Worm (Caenorhabditis elegans): Measurements from ENCODE around the gene Y51B9A.14.

The Y51B9A.14 gene

DNA sequence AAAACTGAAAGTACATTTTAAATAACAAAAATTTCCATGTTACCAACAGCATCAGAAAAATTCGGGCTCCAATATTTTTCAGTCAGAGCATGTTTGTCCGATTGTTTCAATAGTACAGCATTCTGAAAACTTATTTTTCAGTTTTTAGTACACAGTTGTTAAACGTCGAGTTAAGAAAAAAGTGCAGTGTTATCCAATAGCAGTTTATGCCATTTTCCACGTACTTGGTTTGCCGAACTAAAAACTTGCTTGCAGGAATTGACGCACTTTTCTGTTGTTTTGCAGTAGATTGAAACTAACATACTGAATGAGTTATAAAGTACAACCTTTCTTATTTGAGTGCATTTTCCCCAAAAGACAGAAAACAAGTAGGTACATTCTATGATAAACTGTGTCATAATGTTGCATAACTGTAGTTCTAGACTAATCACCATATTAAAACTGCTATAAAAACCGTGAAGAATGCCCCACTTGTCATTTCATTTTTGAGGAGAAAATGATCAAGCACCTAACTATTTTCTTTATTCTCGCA lies at the start of gene Y51B9A.14, which contains the start of gene Y51B9A.8:
Gene Y51B9A.14 (minus strand): TSS at position 101 of the 532 bp plus-strand sequence.
Gene Y51B9A.8 (plus strand): TSS at position 482 of the 532 bp plus-strand sequence.
- TF ChIP-seq hmbx-1 (tag; optimal IDR thresholded peaks at IDR 0.05) (no peak), tbx-37 (GFP tag; conservative IDR thresholded peaks at IDR 0.05) (no peak), F13C5.2 (tag; optimal IDR thresholded peaks at IDR 0.05) (no peak), tbx-11 (GFP tag; IDR thresholded peaks at IDR 0.05) (no peak), ceh-13 (GFP tag; optimal IDR thresholded peaks at IDR 0.05) (no peak), ceh-36 (tag; optimal IDR thresholded peaks at IDR 0.05) (no peak)

DNA sequence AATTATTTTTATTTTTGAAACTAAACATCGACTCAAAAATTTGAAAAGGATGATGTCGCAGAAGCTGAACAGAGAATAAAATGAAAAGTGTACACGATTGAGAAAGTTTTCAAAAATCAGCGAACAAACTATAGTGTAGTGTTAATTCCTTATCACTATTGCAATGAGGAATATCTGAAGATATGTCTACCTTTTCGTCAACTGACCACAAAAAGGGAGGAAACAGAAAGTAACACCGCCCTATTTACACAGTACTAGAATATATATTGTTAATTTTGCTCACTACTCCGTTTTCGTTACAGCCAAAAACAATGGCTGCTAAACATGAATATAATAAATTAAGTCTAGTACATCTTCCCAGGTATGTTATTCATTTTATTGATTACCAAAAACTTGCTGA lies 49.7 kb upstream of the Y51B9A.14 start, which contains the start of gene chil-18:
Gene chil-18 (plus strand): TSS at position 301 of the 400 bp plus-strand sequence.
- no peak for TF ChIP-seq hmbx-1 (tag; optimal IDR thresholded peaks at IDR 0.05)
- no peak for TF ChIP-seq F13C5.2 (tag; optimal IDR thresholded peaks at IDR 0.05)
- no peak for TF ChIP-seq ets-7 (tag; optimal IDR thresholded peaks at IDR 0.05)
- no peak for TF ChIP-seq B0310.2 (tag; optimal IDR thresholded peaks at IDR 0.05)
- no peak for TF ChIP-seq aly-1 (tag; optimal IDR thresholded peaks at IDR 0.05)
- no peak for TF ChIP-seq sea-1 (GFP tag; conservative IDR thresholded peaks at IDR 0.05)
- no peak for TF ChIP-seq tbx-37 (GFP tag; conservative IDR thresholded peaks at IDR 0.05)
- TF ChIP-seq scrt-1 (GFP tag; IDR thresholded peaks at IDR 0.05) = no peak
- TF ChIP-seq tbx-11 (GFP tag; IDR thresholded peaks at IDR 0.05) = no peak
- no peak for TF ChIP-seq pes-1 (GFP tag; IDR thresholded peaks at IDR 0.05)
- no peak for TF ChIP-seq ceh-13 (GFP tag; optimal IDR thresholded peaks at IDR 0.05)
- TF ChIP-seq flt-1 (GFP tag; IDR thresholded peaks at IDR 0.05) = no peak
- no peak for TF ChIP-seq ama-1 (optimal IDR thresholded peaks at IDR 0.05)
- TF ChIP-seq hnd-1 (tag; optimal IDR thresholded peaks at IDR 0.05) = no peak
- no peak for TF ChIP-seq hmg-4 (GFP tag; optimal IDR thresholded peaks at IDR 0.05)
- no peak for TF ChIP-seq tra-4 (tag; optimal IDR thresholded peaks at IDR 0.05)
- no peak for TF ChIP-seq ceh-36 (tag; optimal IDR thresholded peaks at IDR 0.05)

DNA sequence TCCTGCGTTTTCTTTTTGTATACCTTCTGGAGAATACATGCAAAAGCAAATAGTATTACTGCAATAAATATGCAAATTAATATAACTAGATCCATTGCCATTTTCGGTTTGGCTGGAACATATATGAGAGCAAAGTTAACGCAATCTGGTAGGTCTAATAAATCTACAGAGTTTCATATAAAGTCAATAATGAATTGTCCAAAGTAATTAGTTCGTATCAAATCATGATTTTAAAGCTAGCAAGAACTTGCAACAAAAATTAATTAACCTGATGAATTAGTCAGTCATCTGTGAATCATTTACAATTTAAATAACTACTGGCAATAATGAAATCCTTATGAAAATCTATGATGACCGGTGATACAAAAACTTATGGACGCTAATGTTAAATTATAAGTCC lies 47.1 kb upstream of the Y51B9A.14 start, which contains the start of gene R09D1.13:
Gene R09D1.13 (minus strand): TSS at position 101 of the 400 bp plus-strand sequence.
- TF ChIP-seq flt-1 (GFP tag; IDR thresholded peaks at IDR 0.05) = no peak
- no peak for TF ChIP-seq hmg-4 (GFP tag; optimal IDR thresholded peaks at IDR 0.05)
- no peak for TF ChIP-seq tbx-11 (GFP tag; IDR thresholded peaks at IDR 0.05)
- no peak for TF ChIP-seq F13C5.2 (tag; optimal IDR thresholded peaks at IDR 0.05)
- no peak for TF ChIP-seq ama-1 (optimal IDR thresholded peaks at IDR 0.05)
- TF ChIP-seq pes-1 (GFP tag; IDR thresholded peaks at IDR 0.05) = no peak
- no peak for TF ChIP-seq aly-1 (tag; optimal IDR thresholded peaks at IDR 0.05)
- no peak for TF ChIP-seq hmbx-1 (tag; optimal IDR thresholded peaks at IDR 0.05)
- TF ChIP-seq hnd-1 (tag; optimal IDR thresholded peaks at IDR 0.05) = no peak
- no peak for TF ChIP-seq ceh-36 (tag; optimal IDR thresholded peaks at IDR 0.05)
- no peak for TF ChIP-seq sea-1 (GFP tag; conservative IDR thresholded peaks at IDR 0.05)
- TF ChIP-seq ets-7 (tag; optimal IDR thresholded peaks at IDR 0.05) = no peak
- TF ChIP-seq B0310.2 (tag; optimal IDR thresholded peaks at IDR 0.05) = no peak

DNA sequence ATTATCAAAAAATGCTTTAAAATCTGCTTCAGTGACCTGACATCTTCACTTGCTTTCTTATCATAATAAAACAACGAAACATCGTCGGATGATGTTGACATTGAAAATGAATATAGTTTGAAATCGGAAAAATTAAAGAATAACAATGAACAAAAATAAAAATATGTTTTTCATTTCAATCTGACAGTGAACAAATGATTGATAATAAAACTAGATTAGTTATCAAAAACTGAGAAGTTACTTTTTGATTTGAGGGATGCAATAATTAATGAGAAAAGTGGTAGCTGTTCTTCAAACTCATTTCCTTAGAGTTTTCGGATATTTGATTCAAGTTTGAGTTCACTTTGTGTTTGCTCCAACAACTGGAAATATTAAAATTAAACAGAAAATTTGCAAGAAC lies 45.3 kb upstream of the Y51B9A.14 start, which contains the start of gene chil-15:
Gene chil-15 (minus strand): TSS at position 101 of the 400 bp plus-strand sequence.
- TF ChIP-seq tbx-37 (GFP tag; conservative IDR thresholded peaks at IDR 0.05) (no peak), aly-1 (tag; optimal IDR thresholded peaks at IDR 0.05) (no peak), F13C5.2 (tag; optimal IDR thresholded peaks at IDR 0.05) (no peak), ceh-36 (tag; optimal IDR thresholded peaks at IDR 0.05) (no peak), hmbx-1 (tag; optimal IDR thresholded peaks at IDR 0.05) (no peak), flt-1 (GFP tag; IDR thresholded peaks at IDR 0.05) (no peak), scrt-1 (GFP tag; IDR thresholded peaks at IDR 0.05) (no peak), ceh-13 (GFP tag; optimal IDR thresholded peaks at IDR 0.05) (no peak), ama-1 (optimal IDR thresholded peaks at IDR 0.05) (no peak), B0310.2 (tag; optimal IDR thresholded peaks at IDR 0.05) (no peak)

DNA sequence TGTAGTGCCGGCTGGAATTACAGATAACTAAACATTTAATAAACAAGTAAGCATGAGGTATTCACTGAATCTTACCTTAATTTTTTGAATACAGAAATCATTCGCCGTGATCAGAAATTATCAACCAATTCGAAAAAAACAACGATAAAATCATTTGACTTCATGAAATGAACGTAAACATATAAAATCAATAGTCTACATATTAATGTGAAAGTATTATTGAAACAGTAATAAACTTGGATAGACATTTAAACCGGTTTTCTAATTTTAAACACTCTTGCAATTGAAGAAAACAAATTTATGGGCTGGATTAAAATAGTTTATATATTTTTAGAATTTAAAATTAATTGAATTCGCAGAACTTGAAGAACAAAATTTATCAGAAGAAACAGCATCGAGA lies 43.6 kb upstream of the Y51B9A.14 start, which contains the start of gene chil-16:
Gene chil-16 (minus strand): TSS at position 101 of the 400 bp plus-strand sequence.
- TF ChIP-seq tbx-11 (GFP tag; IDR thresholded peaks at IDR 0.05) = no peak
- TF ChIP-seq tbx-37 (GFP tag; conservative IDR thresholded peaks at IDR 0.05) = no peak
- TF ChIP-seq sea-1 (GFP tag; conservative IDR thresholded peaks at IDR 0.05) = no peak
- TF ChIP-seq ceh-36 (tag; optimal IDR thresholded peaks at IDR 0.05) = no peak
- no peak for TF ChIP-seq ama-1 (optimal IDR thresholded peaks at IDR 0.05)
- TF ChIP-seq flt-1 (GFP tag; IDR thresholded peaks at IDR 0.05) = no peak
- TF ChIP-seq scrt-1 (GFP tag; IDR thresholded peaks at IDR 0.05) = no peak
- no peak for TF ChIP-seq ets-7 (tag; optimal IDR thresholded peaks at IDR 0.05)
- no peak for TF ChIP-seq hnd-1 (tag; optimal IDR thresholded peaks at IDR 0.05)
- no peak for TF ChIP-seq ceh-13 (GFP tag; optimal IDR thresholded peaks at IDR 0.05)
- no peak for TF ChIP-seq pes-1 (GFP tag; IDR thresholded peaks at IDR 0.05)
- TF ChIP-seq B0310.2 (tag; optimal IDR thresholded peaks at IDR 0.05) = no peak

DNA sequence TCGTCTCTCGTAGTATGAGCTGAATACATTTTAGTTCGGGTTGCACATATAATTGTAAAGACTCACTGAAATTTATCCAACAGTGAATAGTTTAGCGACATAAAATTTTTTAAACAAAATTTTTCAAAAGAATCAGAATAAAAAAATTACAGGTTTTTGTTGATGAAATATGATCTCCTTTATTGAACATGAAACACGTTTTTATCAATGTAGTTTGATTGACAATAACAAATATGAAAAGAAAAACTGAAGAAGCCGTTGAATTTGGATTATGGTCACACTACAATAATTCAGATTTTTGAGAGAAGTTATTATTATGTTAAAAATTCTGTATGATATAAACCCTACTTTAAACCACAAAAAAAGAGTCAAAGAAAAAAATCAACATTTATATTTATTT lies 41.8 kb upstream of the Y51B9A.14 start, which contains the start of gene chil-17:
Gene chil-17 (minus strand): TSS at position 101 of the 400 bp plus-strand sequence.
- no peak for TF ChIP-seq hmg-4 (GFP tag; optimal IDR thresholded peaks at IDR 0.05)
- TF ChIP-seq F13C5.2 (tag; optimal IDR thresholded peaks at IDR 0.05) = no peak
- no peak for TF ChIP-seq hmbx-1 (tag; optimal IDR thresholded peaks at IDR 0.05)
- no peak for TF ChIP-seq flt-1 (GFP tag; IDR thresholded peaks at IDR 0.05)
- TF ChIP-seq ama-1 (optimal IDR thresholded peaks at IDR 0.05) = no peak
- TF ChIP-seq ceh-13 (GFP tag; optimal IDR thresholded peaks at IDR 0.05) = no peak
- no peak for TF ChIP-seq tbx-11 (GFP tag; IDR thresholded peaks at IDR 0.05)
- no peak for TF ChIP-seq aly-1 (tag; optimal IDR thresholded peaks at IDR 0.05)
- TF ChIP-seq scrt-1 (GFP tag; IDR thresholded peaks at IDR 0.05) = no peak
- no peak for TF ChIP-seq pes-1 (GFP tag; IDR thresholded peaks at IDR 0.05)
- TF ChIP-seq sea-1 (GFP tag; conservative IDR thresholded peaks at IDR 0.05) = no peak
- TF ChIP-seq B0310.2 (tag; optimal IDR thresholded peaks at IDR 0.05) = no peak
- TF ChIP-seq tra-4 (tag; optimal IDR thresholded peaks at IDR 0.05) = no peak
- TF ChIP-seq ets-7 (tag; optimal IDR thresholded peaks at IDR 0.05) = no peak
- TF ChIP-seq ceh-36 (tag; optimal IDR thresholded peaks at IDR 0.05) = no peak
- no peak for TF ChIP-seq tbx-37 (GFP tag; conservative IDR thresholded peaks at IDR 0.05)
- no peak for TF ChIP-seq hnd-1 (tag; optimal IDR thresholded peaks at IDR 0.05)

DNA sequence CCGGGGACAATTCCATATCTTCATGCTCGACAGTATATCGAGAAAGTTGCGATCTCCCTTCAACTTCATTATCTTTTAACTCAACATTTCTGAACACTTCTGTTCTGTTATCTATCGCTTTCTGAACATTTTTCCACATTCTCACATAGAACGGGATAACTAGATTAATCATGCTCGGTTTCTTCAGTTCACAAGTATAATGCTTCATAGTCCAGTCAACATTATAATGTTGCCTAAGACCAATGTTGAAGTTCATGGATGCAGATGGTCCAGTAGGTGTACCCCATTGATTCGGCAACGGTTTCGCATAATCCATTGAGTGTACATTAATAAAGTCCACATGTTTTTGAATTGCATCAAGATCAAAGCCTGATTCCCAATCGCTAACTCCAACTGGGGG lies 40.6 kb upstream of the Y51B9A.14 start:
- TF ChIP-seq scrt-1 (GFP tag; IDR thresholded peaks at IDR 0.05) = no peak
- TF ChIP-seq ets-7 (tag; optimal IDR thresholded peaks at IDR 0.05) = no peak
- TF ChIP-seq aly-1 (tag; optimal IDR thresholded peaks at IDR 0.05) = no peak
- TF ChIP-seq tbx-37 (GFP tag; conservative IDR thresholded peaks at IDR 0.05) = no peak
- no peak for TF ChIP-seq hmbx-1 (tag; optimal IDR thresholded peaks at IDR 0.05)
- no peak for TF ChIP-seq hmg-4 (GFP tag; optimal IDR thresholded peaks at IDR 0.05)
- no peak for TF ChIP-seq ama-1 (optimal IDR thresholded peaks at IDR 0.05)
- no peak for TF ChIP-seq flt-1 (GFP tag; IDR thresholded peaks at IDR 0.05)
- no peak for TF ChIP-seq ceh-13 (GFP tag; optimal IDR thresholded peaks at IDR 0.05)
- TF ChIP-seq tra-4 (tag; optimal IDR thresholded peaks at IDR 0.05) = no peak
- TF ChIP-seq sea-1 (GFP tag; conservative IDR thresholded peaks at IDR 0.05) = no peak
- TF ChIP-seq ceh-36 (tag; optimal IDR thresholded peaks at IDR 0.05) = no peak
- TF ChIP-seq hnd-1 (tag; optimal IDR thresholded peaks at IDR 0.05) = no peak
- TF ChIP-seq F13C5.2 (tag; optimal IDR thresholded peaks at IDR 0.05) = no peak
